Fruit fly (Drosophila melanogaster) S2 (cell line): ENCODE measurements around the gene CG15353.

Experiments used
- CG8478 ChIP-seq: fragments of >200 bp; optimal IDR thresholded peaks from 2 replicates; lab custom pipeline; 2018
- CTCF ChIP-seq, 2 experiments: fragments of >200 bp; optimal IDR thresholded peaks; 2 replicates each; lab custom pipeline; 2018

Gene CG15353

dm6 chr2L:1980708-1981339, 26.2 kb downstream of the CG15353 start, which contains the start of the genes CG15356 and CG15362:
TSS of gene CG15356 (minus strand) at chr2L:1980755.
TSS of gene CG15362 (plus strand) at chr2L:1981176.
- TF ChIP-seq CTCF (optimal IDR thresholded peaks at IDR 0.05; lab: Kevin White, UChicago) (no peak), CG8478 (no peak)

dm6 chr2L:1979196-1979818, 27.7 kb downstream of the CG15353 start:
- no peak for TF ChIP-seq CG8478
- TF ChIP-seq CTCF (optimal IDR thresholded peaks at IDR 0.05; lab: Kevin White, UChicago): no peak

DNA sequence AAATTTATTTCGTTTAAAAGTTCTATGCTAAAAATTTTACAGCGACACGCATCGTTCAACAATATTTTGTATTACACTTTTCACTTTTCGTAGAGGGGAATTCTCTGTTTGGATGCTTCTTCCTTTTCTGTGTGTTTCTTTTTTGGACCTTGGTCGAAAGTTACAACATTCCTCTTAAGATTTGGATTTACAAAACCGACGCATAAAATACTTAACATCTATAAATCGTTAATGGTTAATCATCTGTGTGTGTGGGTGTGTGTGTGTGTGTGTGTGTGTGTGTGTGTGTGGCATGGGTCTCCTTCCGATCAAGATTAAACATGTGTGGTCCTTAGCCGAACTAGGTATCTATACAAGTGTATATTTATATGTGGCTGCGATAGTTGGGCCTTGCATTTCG, 31.5 kb downstream of the CG15353 start:
- TF ChIP-seq CTCF (optimal IDR thresholded peaks at IDR 0.05; lab: Kevin White, UChicago) (no peak), CG8478 (no peak)

dm6 chr2L:1973957-1974356, 33.0 kb downstream of the CG15353 start, which contains the start of gene Der-1:
TSS of gene Der-1 (plus strand) at chr2L:1973957.
- no peak for TF ChIP-seq CG8478
- TF ChIP-seq CTCF (optimal IDR thresholded peaks at IDR 0.05; lab: Kevin White, UChicago): peak; percentile 20 to 25

DNA sequence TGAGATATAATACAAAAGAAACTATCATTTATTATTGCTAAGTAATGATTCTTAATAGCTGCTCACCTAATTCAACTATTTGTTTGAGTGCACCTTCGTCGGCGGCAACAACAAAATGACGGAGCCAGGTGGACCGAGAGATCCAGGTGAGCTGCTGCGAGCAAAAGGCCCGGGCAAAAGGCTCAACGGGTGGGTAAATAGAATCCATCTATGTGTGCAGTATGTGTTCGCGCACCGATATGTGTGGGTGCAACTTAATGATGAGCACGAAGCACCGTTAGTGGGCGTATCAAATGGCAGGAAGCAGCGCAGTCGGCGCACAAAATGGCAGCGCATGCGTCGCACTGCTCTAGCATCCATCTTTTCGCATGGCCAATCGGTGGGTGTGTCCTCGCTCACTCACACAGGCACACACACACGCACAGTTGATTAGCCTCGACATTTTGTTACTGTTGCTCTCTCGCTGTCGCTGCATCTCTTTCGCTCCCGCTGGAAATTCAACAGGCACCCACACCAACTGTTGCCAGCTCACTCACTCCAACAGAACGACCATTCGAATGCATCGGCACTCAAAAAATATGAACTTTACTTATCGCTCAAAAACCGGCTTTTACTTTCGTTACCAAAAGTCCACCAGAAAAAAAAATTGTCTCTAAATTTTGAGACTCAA, 34.4 kb downstream of the CG15353 start:
- peak; percentile 27 to 49 for TF ChIP-seq CTCF (optimal IDR thresholded peaks at IDR 0.05; lab: Kevin White, UChicago)
- peak; percentile 49 for TF ChIP-seq CG8478

- TF ChIP-seq CG8478: peak; percentile 10
- TF ChIP-seq CTCF (optimal IDR thresholded peaks at IDR 0.05; lab: Kevin White, UChicago): no peak
Measured at dm6 chr2L:1970312-1970929, 36.6 kb downstream of the CG15353 start, which contains the start of gene erm. TSS of gene erm (minus strand) at chr2L:1970362.

dm6 chr2L:1967861-1968260, 39.1 kb downstream of the CG15353 start:
- no peak for TF ChIP-seq CTCF (optimal IDR thresholded peaks at IDR 0.05; lab: Kevin White, UChicago)
- TF ChIP-seq CG8478: no peak

DNA sequence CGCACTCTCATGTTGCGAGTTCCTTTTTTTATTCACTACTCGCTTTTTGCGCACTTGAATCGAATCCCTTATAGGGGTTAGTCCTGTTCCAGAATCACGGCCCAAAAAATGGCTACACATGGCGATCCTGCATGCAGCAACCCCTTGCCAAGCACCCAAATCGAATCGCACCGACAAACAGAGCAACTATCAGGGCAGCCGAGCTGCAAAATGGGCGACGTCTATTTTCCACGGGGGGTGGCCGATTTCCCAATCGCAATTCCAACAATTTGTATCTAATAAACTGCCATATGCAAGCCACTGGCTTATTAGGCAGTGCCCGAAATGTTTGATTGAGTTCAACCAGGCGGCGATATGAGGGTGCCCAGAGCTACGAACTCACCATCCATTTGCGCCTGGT, 39.7 kb downstream of the CG15353 start:
- TF ChIP-seq CTCF (optimal IDR thresholded peaks at IDR 0.05; lab: Kevin White, UChicago): no peak
- TF ChIP-seq CG8478: no peak

dm6 chr2L:1961932-1962496, 45.0 kb downstream of the CG15353 start:
- no peak for TF ChIP-seq CG8478
- no peak for TF ChIP-seq CTCF (optimal IDR thresholded peaks at IDR 0.05; lab: Kevin White, UChicago)

DNA sequence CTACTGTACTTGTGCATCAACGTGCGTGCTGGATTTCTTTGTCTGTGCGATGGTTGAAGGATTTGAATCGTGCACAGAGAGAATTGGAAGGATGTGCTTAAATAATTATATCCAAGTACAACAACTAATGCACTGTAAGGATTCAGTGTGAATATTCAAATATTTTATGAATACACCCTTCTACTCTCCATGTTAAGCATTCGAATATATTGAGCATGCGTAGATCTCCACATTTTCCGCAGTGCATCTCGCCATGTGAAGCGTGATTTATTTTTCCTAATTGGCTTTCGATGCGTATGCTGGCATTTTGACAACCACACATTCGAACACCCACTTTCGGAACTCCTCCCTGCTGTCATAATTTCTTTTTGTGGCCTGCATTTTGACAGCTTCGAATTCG, 46.9 kb downstream of the CG15353 start:
- no peak for TF ChIP-seq CTCF (optimal IDR thresholded peaks at IDR 0.05; lab: Kevin White, UChicago)
- no peak for TF ChIP-seq CG8478

- TF ChIP-seq CTCF (optimal IDR thresholded peaks at IDR 0.05; lab: Kevin White, UChicago) (no peak), CG8478 (no peak)
Measured at dm6 chr2L:1959420-1959819, 47.6 kb downstream of the CG15353 start.
